Worm (Caenorhabditis elegans): ENCODE results near the gene str-43.

ce11 chrV:15773141-15773540 is 21.2 kb upstream of the str-43 start, which contains the start of gene nhr-60:
- no peak for TF ChIP-seq F57A8.1 (GFP tag; optimal IDR thresholded peaks at IDR 0.05)
- no peak for TF ChIP-seq F10E7.11 (tag; optimal IDR thresholded peaks at IDR 0.05)

Data from whole organism, young adult.